Fruit fly (Drosophila melanogaster) whole organism, prepupa: ENCODE data around the gene Vm26Ac.

Source experiments
- Blimp-1 ChIP-seq: fragments of 200-800 bp; sonication (Bioruptor generic); optimal IDR thresholded peaks from 3 replicates; lab custom pipeline; 2017; ENCODE audit warnings: missing biosample characterization, missing genetic modification characterization, mild to moderate bottlenecking, moderate library complexity, missing genetic modification reagents
- CG11294 ChIP-seq: fragments of 200-800 bp; sonication (Bioruptor generic); IDR thresholded peaks from 2 replicates; pipeline ENCODE4 v1.3.6; 2022; ENCODE audit warnings: missing biosample characterization, missing genetic modification characterization
- CG11762 ChIP-seq: fragments of 200-800 bp; sonication (Bioruptor generic); optimal IDR thresholded peaks from 3 replicates; lab custom pipeline; 2016; ENCODE audit warnings: missing biosample characterization, missing genetic modification characterization; ENCODE audit not compliant: insufficient read depth
- CG15336 ChIP-seq: fragments of 200-800 bp; sonication (Bioruptor generic); IDR thresholded peaks from 2 replicates; pipeline ENCODE4 v1.3.6; 2022; ENCODE audit warnings: missing biosample characterization, missing genetic modification characterization
- CG8119 ChIP-seq: fragments of 200-800 bp; sonication (Bioruptor generic); IDR thresholded peaks from 3 replicates; pipeline ENCODE4 v1.3.6; 2022; ENCODE audit warnings: missing biosample characterization, missing genetic modification characterization
- Gug ChIP-seq: fragments of 200-800 bp; sonication (Bioruptor generic); IDR thresholded peaks from 2 replicates; pipeline ENCODE4 v1.3.6; 2022; ENCODE audit warnings: missing biosample characterization, missing genetic modification characterization
- Sox102F ChIP-seq: fragments of 200-800 bp; sonication (Bioruptor generic); optimal IDR thresholded peaks from 2 replicates; lab custom pipeline; 2016; ENCODE audit warnings: missing biosample characterization, mild to moderate bottlenecking, missing genetic modification characterization
- net ChIP-seq: fragments of 200-800 bp; sonication (Bioruptor generic); optimal IDR thresholded peaks from 3 replicates; lab custom pipeline; 2016; ENCODE audit warnings: missing biosample characterization, missing genetic modification characterization
- pdm3 ChIP-seq: fragments of 200-800 bp; sonication (Bioruptor generic); optimal IDR thresholded peaks from 3 replicates; lab custom pipeline; 2016; ENCODE audit warnings: missing biosample characterization, missing genetic modification characterization

- TF ChIP-seq CG15336 (GFP tag; lab: Robert Waterston, UW) (peak; percentile 11; the same call in 1 of the 2 replicates), pdm3 (no peak), Gug (GFP tag; lab: Robert Waterston, UW) (no peak), CG11762 (GFP tag; lab: Kevin White, UChicago) (no peak), CG11294 (GFP tag; lab: Robert Waterston, UW) (no peak), CG8119 (GFP tag; lab: Robert Waterston, UW) (no peak), Blimp-1 (GFP tag; lab: Kevin White, UChicago) (no peak), Sox102F (GFP tag; lab: Kevin White, UChicago) (no peak), net (GFP tag; lab: Kevin White, UChicago) (no peak)
Observed at dm6 chr2L:5998383-5998782, 40.0 kb upstream of the Vm26Ac start.
